Fruit fly (Drosophila melanogaster): ENCODE measurements around the gene Raf.
A peak's percentile ranks its signal among the peaks of the same experiment; 100 is the strongest.

The Raf gene

DNA sequence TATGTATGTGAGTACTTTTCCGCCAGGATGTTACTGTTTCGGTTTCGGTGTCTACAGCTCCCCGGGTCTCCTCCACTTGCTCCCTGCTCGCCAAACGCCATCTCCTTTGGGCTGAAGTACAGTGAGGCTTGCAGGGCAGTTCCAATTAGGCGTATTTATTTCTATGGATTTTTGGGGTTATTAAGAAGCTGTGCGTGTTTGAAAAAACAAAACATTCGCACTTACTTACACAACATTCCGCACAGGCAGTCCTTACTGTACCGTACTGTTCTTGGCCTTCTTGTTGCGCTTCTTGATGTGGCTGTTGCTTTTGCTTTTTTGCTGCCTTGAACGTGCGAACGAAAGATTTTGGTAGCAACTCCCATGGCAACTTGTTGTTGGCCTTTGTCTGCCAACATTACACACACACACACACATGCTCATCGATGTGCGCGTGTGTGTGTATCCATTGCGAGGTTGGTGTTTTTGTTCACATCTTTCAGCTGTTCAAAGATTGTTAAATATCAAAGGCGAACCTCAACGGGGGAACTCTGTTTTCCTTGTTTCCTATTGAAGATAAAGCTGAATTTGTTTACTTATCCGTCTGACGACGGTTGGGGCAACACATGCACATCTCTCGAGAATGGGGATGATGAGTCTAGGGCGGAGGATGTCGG is 26.8 kb downstream of the Raf start (continued):
- peak; percentile 29; the same call in 1 of the 2 replicates for TF ChIP-seq NFAT (GFP tag; IDR thresholded peaks at IDR 0.05)
- TF ChIP-seq dm (GFP tag; optimal IDR thresholded peaks at IDR 0.05), result no peak
- TF ChIP-seq CG12769 (tag; optimal IDR thresholded peaks at IDR 0.05), result peak; percentile 76
- peak; percentile 72 for TF ChIP-seq CG32772 (GFP tag; IDR thresholded peaks at IDR 0.05)
- TF ChIP-seq CG17328 (GFP tag; IDR thresholded peaks at IDR 0.05), result peak; percentile 69
- peak; percentile 15 for TF ChIP-seq ac (GFP tag; optimal IDR thresholded peaks at IDR 0.05)
- TF ChIP-seq CG4282 (GFP tag; optimal IDR thresholded peaks at IDR 0.05), result peak; percentile 38
- TF ChIP-seq cato (GFP tag; optimal IDR thresholded peaks at IDR 0.05; ENCODE audit: borderline replicate concordance), result no peak
- peak; percentile 27; the same call in 1 of the 2 replicates for TF ChIP-seq MBD-R2 (GFP tag; IDR thresholded peaks at IDR 0.05)
- TF ChIP-seq CG11456 (GFP tag; IDR thresholded peaks at IDR 0.05), result peak; percentile 65; the same call in 1 of the 3 replicates
- no peak for TF ChIP-seq CG13287 (GFP tag; IDR thresholded peaks at IDR 0.05; ENCODE audit: partially characterized antibody)
- TF ChIP-seq Fer3 (tag; optimal IDR thresholded peaks at IDR 0.05), result peak; percentile 5
- TF ChIP-seq salm (tag; optimal IDR thresholded peaks at IDR 0.05), result no peak
- peak; percentile 65 for TF ChIP-seq CG10366 (GFP tag; IDR thresholded peaks at IDR 0.05)
- TF ChIP-seq CG3065 (GFP tag; optimal IDR thresholded peaks at IDR 0.05), result no peak
- TF ChIP-seq HLH3B (GFP tag; IDR thresholded peaks at IDR 0.05), result peak; percentile 60; the same call in 1 of the 2 replicates
- TF ChIP-seq CG32532 (GFP tag; IDR thresholded peaks at IDR 0.05), result peak; percentile 53
- 0 out of 3 replicates have a peak, but pooled peaks have one; percentile 47 for TF ChIP-seq Dbx (GFP tag; IDR thresholded peaks at IDR 0.05)
- no peak for TF ChIP-seq CG10565 (GFP tag; optimal IDR thresholded peaks at IDR 0.05)
- no peak for TF ChIP-seq CG9797 (GFP tag; optimal IDR thresholded peaks at IDR 0.05)
- TF ChIP-seq CG4707 (GFP tag; optimal IDR thresholded peaks at IDR 0.05), result no peak
- TF ChIP-seq Six4 (GFP tag; optimal IDR thresholded peaks at IDR 0.05), result no peak
- TF ChIP-seq Rx (GFP tag; IDR thresholded peaks at IDR 0.05), result peak; percentile 51
- TF ChIP-seq Med (GFP tag), result peak; percentile 92
- TF ChIP-seq NC2α (GFP tag; optimal IDR thresholded peaks at IDR 0.05), result peak; percentile 13
- no peak for TF ChIP-seq chinmo (GFP tag; IDR thresholded peaks at IDR 0.05; ENCODE audit: partially characterized antibody)
- TF ChIP-seq kah (GFP tag; optimal IDR thresholded peaks at IDR 0.05), result no peak
- no peak for TF ChIP-seq vnd (GFP tag; IDR thresholded peaks at IDR 0.05; ENCODE audit: partially characterized antibody)
- no peak for TF ChIP-seq kni (GFP tag; optimal IDR thresholded peaks at IDR 0.05)
- peak; percentile 39 for TF ChIP-seq zfh2 (GFP tag; optimal IDR thresholded peaks at IDR 0.05)
- no peak for TF ChIP-seq CG33557 (GFP tag; optimal IDR thresholded peaks at IDR 0.05)
- peak; percentile 61 for TF ChIP-seq esg (GFP tag; conservative IDR thresholded peaks at IDR 0.05)
- TF ChIP-seq zfh1 (GFP tag; IDR thresholded peaks at IDR 0.05), result peak; percentile 64; the same call in 2 of the 3 replicates
- TF ChIP-seq trh (GFP tag; optimal IDR thresholded peaks at IDR 0.05), result no peak
- TF ChIP-seq TFAM (GFP tag; optimal IDR thresholded peaks at IDR 0.05), result no peak
- TF ChIP-seq CG11247 (GFP tag; IDR thresholded peaks at IDR 0.05), result peak; percentile 58
- peak; percentile 64 for TF ChIP-seq Xbp1 (GFP tag; optimal IDR thresholded peaks at IDR 0.05)
- no peak for TF ChIP-seq Eip74EF (GFP tag; optimal IDR thresholded peaks at IDR 0.05)
- TF ChIP-seq pum (GFP tag; optimal IDR thresholded peaks at IDR 0.05), result no peak
- no peak for TF ChIP-seq Opbp (GFP tag; IDR thresholded peaks at IDR 0.05; ENCODE audit: partially characterized antibody)
- TF ChIP-seq ken (GFP tag; IDR thresholded peaks at IDR 0.05), result peak; percentile 75
- TF ChIP-seq Awh (GFP tag; IDR thresholded peaks at IDR 0.05), result 0 out of 2 replicates have a peak, but pooled peaks have one; percentile 51
- no peak for TF ChIP-seq mirr (GFP tag; optimal IDR thresholded peaks at IDR 0.05)
- TF ChIP-seq dimm (GFP tag; IDR thresholded peaks at IDR 0.05), result 0 out of 2 replicates have a peak, but pooled peaks have one; percentile 24
- no peak for TF ChIP-seq CG17568 (GFP tag; optimal IDR thresholded peaks at IDR 0.05)
- peak; percentile 28; the same call in 1 of the 2 replicates for TF ChIP-seq Adf1 (GFP tag; IDR thresholded peaks at IDR 0.05)
- no peak for TF ChIP-seq Gsc (GFP tag; IDR thresholded peaks at IDR 0.05)
- no peak for TF ChIP-seq Dip3 (GFP tag; optimal IDR thresholded peaks at IDR 0.05)
- peak; percentile 77 for TF ChIP-seq H2.0 (GFP tag; IDR thresholded peaks at IDR 0.05)
- no peak for TF ChIP-seq Asciz (GFP tag; optimal IDR thresholded peaks at IDR 0.05)
